Worm (Caenorhabditis elegans) whole organism, early embryonic: ENCODE measurements around the gene F26F12.3.
A peak's percentile ranks its signal among the peaks of the same experiment; 100 is the strongest.

Experiments
- B0310.2 ChIP-seq: sonication (generic microtip); optimal IDR thresholded peaks from 2 replicates; lab custom pipeline; 2016; ENCODE audit warnings: mild to moderate bottlenecking, missing genetic modification characterization, missing compliant biosample characterization
- F13C5.2 ChIP-seq: sonication (generic microtip); optimal IDR thresholded peaks from 2 replicates; lab custom pipeline; 2017; ENCODE audit warnings: mild to moderate bottlenecking, missing genetic modification characterization, inconsistent platforms, missing compliant biosample characterization
- aly-1 ChIP-seq: sonication (generic microtip); optimal IDR thresholded peaks from 2 replicates; lab custom pipeline; 2016; ENCODE audit warnings: missing genetic modification characterization, missing compliant biosample characterization
- ama-1 ChIP-seq: fragments of 150-350 bp; optimal IDR thresholded peaks from 2 replicates; lab custom pipeline; 2014
- ceh-13 ChIP-seq: fragments of 200-800 bp; sonication (Bioruptor generic); optimal IDR thresholded peaks from 2 replicates; lab custom pipeline; 2018; ENCODE audit warnings: mild to moderate bottlenecking, missing genetic modification characterization, missing compliant biosample characterization
- ceh-36 ChIP-seq: sonication (generic microtip); optimal IDR thresholded peaks from 2 replicates; lab custom pipeline; 2016; ENCODE audit warnings: missing genetic modification characterization, inconsistent platforms, missing compliant biosample characterization
- ets-7 ChIP-seq: sonication (generic microtip); optimal IDR thresholded peaks from 2 replicates; lab custom pipeline; 2016; ENCODE audit warnings: missing genotype, missing genetic modification characterization, missing compliant biosample characterization
- flt-1 ChIP-seq: fragments of 200-800 bp; sonication (Bioruptor generic); IDR thresholded peaks from 2 replicates; pipeline ENCODE4 v1.3.6; 2022; ENCODE audit warnings: missing genetic modification characterization, missing compliant biosample characterization
- hmbx-1 ChIP-seq: sonication (generic microtip); optimal IDR thresholded peaks from 2 replicates; lab custom pipeline; 2016; ENCODE audit warnings: mild to moderate bottlenecking, missing genetic modification characterization, missing compliant biosample characterization
- hmg-4 ChIP-seq: fragments of 200-800 bp; sonication (Bioruptor generic); optimal IDR thresholded peaks from 2 replicates; lab custom pipeline; 2018; ENCODE audit warnings: mild to moderate bottlenecking, missing genetic modification characterization, missing compliant biosample characterization
- hnd-1 ChIP-seq: sonication (generic microtip); optimal IDR thresholded peaks from 2 replicates; lab custom pipeline; 2016; ENCODE audit warnings: missing genetic modification characterization, missing compliant biosample characterization
- pes-1 ChIP-seq: fragments of 200-800 bp; sonication (Bioruptor generic); IDR thresholded peaks from 2 replicates; pipeline ENCODE4 v1.3.6; 2022; ENCODE audit warnings: missing genetic modification reagents, missing genetic modification characterization, missing compliant biosample characterization
- scrt-1 ChIP-seq: fragments of 200-800 bp; sonication (Bioruptor generic); IDR thresholded peaks from 2 replicates; pipeline ENCODE4 v1.3.6; 2022; ENCODE audit warnings: missing genetic modification characterization, missing compliant biosample characterization
- sea-1 ChIP-seq: fragments of 200-800 bp; sonication (Bioruptor generic); conservative IDR thresholded peaks from 2 replicates; pipeline ENCODE4 v1.3.6; 2022; ENCODE audit warnings: missing genetic modification characterization, missing compliant biosample characterization
- tbx-11 ChIP-seq: fragments of 200-800 bp; sonication (Bioruptor generic); IDR thresholded peaks from 2 replicates; pipeline ENCODE4 v1.3.6; 2022; ENCODE audit warnings: missing genetic modification characterization, missing compliant biosample characterization
- tbx-37 ChIP-seq: fragments of 200-800 bp; sonication (Bioruptor generic); conservative IDR thresholded peaks from 2 replicates; pipeline ENCODE4 v1.3.6; 2022; ENCODE audit warnings: missing genetic modification reagents, missing genetic modification characterization, missing compliant biosample characterization
- tra-4 ChIP-seq: sonication (generic microtip); optimal IDR thresholded peaks from 2 replicates; lab custom pipeline; 2017; ENCODE audit warnings: missing genetic modification characterization, missing compliant biosample characterization

F26F12.3 gene

ce11 chrV:5816470-5817061 lies 29.0 kb downstream of the F26F12.3 start:
- TF ChIP-seq aly-1 (tag; lab: Kevin White, UChicago) (no peak), tra-4 (no peak), tbx-37 (GFP tag; lab: Robert Waterston, UW) (no peak), ceh-13 (GFP tag; lab: Kevin White, UChicago) (no peak), sea-1 (GFP tag; lab: Robert Waterston, UW) (no peak), ceh-36 (tag; lab: Kevin White, UChicago) (no peak), hmg-4 (no peak), B0310.2 (tag; lab: Kevin White, UChicago) (no peak), F13C5.2 (tag; lab: Kevin White, UChicago) (no peak), hnd-1 (tag; lab: Kevin White, UChicago) (no peak), pes-1 (GFP tag; lab: Robert Waterston, UW) (no peak), flt-1 (GFP tag; lab: Robert Waterston, UW) (no peak)

ce11 chrV:5813060-5813659 lies 32.4 kb downstream of the F26F12.3 start, which contains the start of gene ZC250.4:
Gene ZC250.4 (minus strand): TSS chrV:5813137.
- TF ChIP-seq tbx-11 (GFP tag; lab: Robert Waterston, UW) (no peak), hmbx-1 (tag; lab: Kevin White, UChicago) (no peak), ceh-13 (GFP tag; lab: Kevin White, UChicago) (no peak)

ce11 chrV:5805467-5805866 lies 40.1 kb downstream of the F26F12.3 start, which contains the start of gene ZC250.5:
Gene ZC250.5 (plus strand): TSS chrV:5805767.
- TF ChIP-seq hmg-4, result no peak
- TF ChIP-seq tbx-37 (GFP tag; lab: Robert Waterston, UW), result no peak
- TF ChIP-seq sea-1 (GFP tag; lab: Robert Waterston, UW), result no peak
- TF ChIP-seq ets-7 (tag; lab: Kevin White, UChicago), result no peak
- TF ChIP-seq hmbx-1 (tag; lab: Kevin White, UChicago), result no peak
- no peak for TF ChIP-seq pes-1 (GFP tag; lab: Robert Waterston, UW)
- no peak for TF ChIP-seq ceh-36 (tag; lab: Kevin White, UChicago)
- no peak for TF ChIP-seq F13C5.2 (tag; lab: Kevin White, UChicago)
- TF ChIP-seq aly-1 (tag; lab: Kevin White, UChicago), result no peak
- TF ChIP-seq ama-1, result no peak
- TF ChIP-seq B0310.2 (tag; lab: Kevin White, UChicago), result no peak
- no peak for TF ChIP-seq flt-1 (GFP tag; lab: Robert Waterston, UW)
- TF ChIP-seq scrt-1 (GFP tag; lab: Robert Waterston, UW), result no peak
- no peak for TF ChIP-seq ceh-13 (GFP tag; lab: Kevin White, UChicago)
- no peak for TF ChIP-seq tbx-11 (GFP tag; lab: Robert Waterston, UW)
- TF ChIP-seq hnd-1 (tag; lab: Kevin White, UChicago), result no peak
- TF ChIP-seq tra-4, result no peak

- TF ChIP-seq ets-7 (tag; lab: Kevin White, UChicago), result no peak
Measured at ce11 chrV:5799373-5799772, 46.1 kb downstream of the F26F12.3 start, which contains the start of gene cyn-17. Gene cyn-17 (plus strand): TSS chrV:5799673.

- TF ChIP-seq tra-4 (no peak), ama-1 (no peak)
Measured at ce11 chrV:5798132-5798531, 47.4 kb downstream of the F26F12.3 start, which contains the start of gene nstp-3. Gene nstp-3 (minus strand): TSS chrV:5798232.

ce11 chrV:5792031-5792430 lies 53.5 kb downstream of the F26F12.3 start, which contains the start of gene ZC250.2:
Gene ZC250.2 (plus strand): TSS chrV:5792331.
- TF ChIP-seq ets-7 (tag; lab: Kevin White, UChicago), result no peak
- no peak for TF ChIP-seq hnd-1 (tag; lab: Kevin White, UChicago)
- TF ChIP-seq ceh-36 (tag; lab: Kevin White, UChicago), result no peak
- TF ChIP-seq flt-1 (GFP tag; lab: Robert Waterston, UW), result no peak
- no peak for TF ChIP-seq ama-1
- TF ChIP-seq aly-1 (tag; lab: Kevin White, UChicago), result no peak
- no peak for TF ChIP-seq sea-1 (GFP tag; lab: Robert Waterston, UW)
- no peak for TF ChIP-seq pes-1 (GFP tag; lab: Robert Waterston, UW)
- no peak for TF ChIP-seq scrt-1 (GFP tag; lab: Robert Waterston, UW)
- no peak for TF ChIP-seq hmbx-1 (tag; lab: Kevin White, UChicago)
- TF ChIP-seq F13C5.2 (tag; lab: Kevin White, UChicago), result no peak
- TF ChIP-seq hmg-4, result no peak
- no peak for TF ChIP-seq tbx-37 (GFP tag; lab: Robert Waterston, UW)
- no peak for TF ChIP-seq B0310.2 (tag; lab: Kevin White, UChicago)
- TF ChIP-seq tbx-11 (GFP tag; lab: Robert Waterston, UW), result no peak
- TF ChIP-seq tra-4, result no peak
- no peak for TF ChIP-seq ceh-13 (GFP tag; lab: Kevin White, UChicago)

- TF ChIP-seq tbx-11 (GFP tag; lab: Robert Waterston, UW), result no peak
- TF ChIP-seq flt-1 (GFP tag; lab: Robert Waterston, UW), result peak; percentile 66
- TF ChIP-seq aly-1 (tag; lab: Kevin White, UChicago), result no peak
- TF ChIP-seq ceh-13 (GFP tag; lab: Kevin White, UChicago), result no peak
- TF ChIP-seq F13C5.2 (tag; lab: Kevin White, UChicago), result peak; percentile 64
- TF ChIP-seq scrt-1 (GFP tag; lab: Robert Waterston, UW), result no peak
- no peak for TF ChIP-seq B0310.2 (tag; lab: Kevin White, UChicago)
- TF ChIP-seq ama-1, result no peak
- TF ChIP-seq ceh-36 (tag; lab: Kevin White, UChicago), result no peak
- TF ChIP-seq hmbx-1 (tag; lab: Kevin White, UChicago), result no peak
- TF ChIP-seq pes-1 (GFP tag; lab: Robert Waterston, UW), result no peak; the same call in 1 of the 2 replicates
- no peak for TF ChIP-seq sea-1 (GFP tag; lab: Robert Waterston, UW)
- TF ChIP-seq hmg-4, result peak; percentile 67
- no peak for TF ChIP-seq ets-7 (tag; lab: Kevin White, UChicago)
- no peak for TF ChIP-seq hnd-1 (tag; lab: Kevin White, UChicago)
- no peak for TF ChIP-seq tra-4
- 0 out of 2 replicates have a peak, but pooled peaks have one; percentile 15 for TF ChIP-seq tbx-37 (GFP tag; lab: Robert Waterston, UW)
Measured at ce11 chrV:5790497-5791280, 54.8 kb downstream of the F26F12.3 start, which contains the start of the genes nhr-142 and F44E7.9. Gene nhr-142 (minus strand): TSS chrV:5790553. Gene F44E7.9 (plus strand): TSS chrV:5791230.
